Fruit fly (Drosophila melanogaster) whole organism, embryonic: ENCODE data around the gene CG31675.
A peak's percentile ranks its signal among the peaks of the same experiment; 100 is the strongest.

ENCODE experiments used
- Ada2b ChIP-seq: fragments of 200-800 bp; sonication (Bioruptor generic); IDR thresholded peaks from 2 replicates; pipeline ENCODE4 v1.3.6; 2022; ENCODE audit warnings: missing biosample characterization, missing genetic modification characterization
- Bdp1 ChIP-seq: fragments of 200-800 bp; sonication (Bioruptor generic); optimal IDR thresholded peaks from 3 replicates; lab custom pipeline; 2016; ENCODE audit warnings: missing biosample characterization, missing genetic modification characterization
- CG11456 ChIP-seq: fragments of 200-800 bp; sonication (Bioruptor generic); IDR thresholded peaks from 3 replicates; pipeline ENCODE4 v1.3.6; 2022; ENCODE audit warnings: missing biosample characterization, missing genetic modification characterization
- CG11723 ChIP-seq: fragments of 200-800 bp; sonication (Bioruptor generic); optimal IDR thresholded peaks from 2 replicates; lab custom pipeline; 2017; ENCODE audit warnings: missing biosample characterization, mild to moderate bottlenecking, missing genetic modification characterization
- CG12071 ChIP-seq: fragments of 200-800 bp; sonication (Bioruptor generic); optimal IDR thresholded peaks from 3 replicates; lab custom pipeline; 2018; ENCODE audit warnings: missing biosample characterization, mild to moderate bottlenecking, missing genetic modification characterization
- CG12104 ChIP-seq: fragments of 200-800 bp; sonication (Bioruptor generic); optimal IDR thresholded peaks from 3 replicates; lab custom pipeline; 2016; ENCODE audit warnings: missing biosample characterization, missing genetic modification characterization
- CG13775 ChIP-seq: fragments of 200-800 bp; sonication (Bioruptor generic); optimal IDR thresholded peaks from 3 replicates; lab custom pipeline; 2017; ENCODE audit warnings: missing biosample characterization, mild to moderate bottlenecking, missing genetic modification characterization
- CG14441 ChIP-seq: fragments of 200-800 bp; sonication (Bioruptor generic); IDR thresholded peaks from 2 replicates; pipeline ENCODE4 v1.3.6; 2022; ENCODE audit warnings: missing biosample characterization, missing genetic modification characterization
- CG14860 ChIP-seq: fragments of 200-800 bp; sonication (Bioruptor generic); IDR thresholded peaks from 3 replicates; pipeline ENCODE4 v1.3.6; 2022; ENCODE audit warnings: missing biosample characterization, missing genetic modification characterization; ENCODE audit not compliant: partially characterized antibody
- CG15269 ChIP-seq: fragments of 200-800 bp; sonication (Bioruptor generic); optimal IDR thresholded peaks from 2 replicates; lab custom pipeline; 2018; ENCODE audit warnings: missing biosample characterization, mild to moderate bottlenecking, missing genetic modification characterization, moderate library complexity
- CG15514 ChIP-seq: fragments of 200-800 bp; sonication (Bioruptor generic); optimal IDR thresholded peaks from 3 replicates; lab custom pipeline; 2017; ENCODE audit warnings: missing biosample characterization, missing genetic modification characterization, mild to moderate bottlenecking, moderate library complexity, missing genetic modification reagents
- CG1832 ChIP-seq: fragments of 200-800 bp; sonication (Bioruptor generic); optimal IDR thresholded peaks from 2 replicates; lab custom pipeline; 2017; ENCODE audit warnings: missing biosample characterization, mild to moderate bottlenecking, missing genetic modification characterization, inconsistent platforms
- CG4404 ChIP-seq: fragments of 200-800 bp; sonication (Bioruptor generic); IDR thresholded peaks from 2 replicates; pipeline ENCODE4 v1.3.6; 2022; ENCODE audit warnings: missing biosample characterization, missing genetic modification characterization
- CG4730 ChIP-seq: fragments of 200-800 bp; sonication (Bioruptor generic); IDR thresholded peaks from 2 replicates; pipeline ENCODE4 v1.3.6; 2022; ENCODE audit warnings: missing biosample characterization, missing genetic modification characterization
- D ChIP-seq, 2 experiments: fragments of 200-800 bp in 1 of 2; fragments of >200 bp in 1 of 2; sonication (Bioruptor generic) in 1 of 2; optimal IDR thresholded peaks; 2 replicates in 1 of 2; 3 replicates in 1 of 2; lab custom pipeline; 2017; ENCODE audit warnings: mild to moderate bottlenecking in 1 of 2, missing biosample characterization in 1 of 2, missing genetic modification characterization in 1 of 2, missing genetic modification reagents in 1 of 2
- Doc3 ChIP-seq: fragments of 200-800 bp; sonication (Bioruptor generic); IDR thresholded peaks from 3 replicates; pipeline ENCODE4 v1.3.6; 2022; ENCODE audit warnings: missing biosample characterization, missing genetic modification characterization; ENCODE audit not compliant: partially characterized antibody
- E2f1 ChIP-seq: fragments of 200-800 bp; sonication (Bioruptor generic); IDR thresholded peaks from 2 replicates; pipeline ENCODE4 v1.3.6; 2022; ENCODE audit warnings: missing biosample characterization, missing genetic modification characterization
- Eip74EF ChIP-seq, 2 experiments: fragments of 200-800 bp in 1 of 2; fragments of >200 bp in 1 of 2; sonication (Bioruptor generic) in 1 of 2; optimal IDR thresholded peaks; 2 replicates each; lab custom pipeline; 2017 to 2019; ENCODE audit warnings: missing biosample characterization in 2 of 2, missing genetic modification characterization in 2 of 2, mild to moderate bottlenecking in 1 of 2, moderate library complexity in 1 of 2
- HLH4C ChIP-seq: fragments of 200-800 bp; sonication (Bioruptor generic); IDR thresholded peaks from 3 replicates; pipeline ENCODE4 v1.3.6; 2022; ENCODE audit warnings: missing biosample characterization, missing genetic modification characterization; ENCODE audit not compliant: partially characterized antibody
- Hey ChIP-seq: fragments of 200-800 bp; sonication (Bioruptor generic); optimal IDR thresholded peaks from 3 replicates; lab custom pipeline; 2018; ENCODE audit warnings: missing biosample characterization, mild to moderate bottlenecking, missing genetic modification characterization
- Hr39 ChIP-seq: fragments of >200 bp; optimal IDR thresholded peaks from 2 replicates; lab custom pipeline; 2017
- Lim3 ChIP-seq: fragments of 200-800 bp; sonication (Bioruptor generic); IDR thresholded peaks from 2 replicates; pipeline ENCODE4 v1.3.6; 2022; ENCODE audit warnings: missing biosample characterization, missing genetic modification characterization
- Lpt ChIP-seq: fragments of >200 bp; optimal IDR thresholded peaks from 2 replicates; lab custom pipeline; 2018; ENCODE audit warnings: missing biosample characterization, missing genetic modification characterization
- Max ChIP-seq: fragments of 200-800 bp; sonication (Bioruptor generic); optimal IDR thresholded peaks from 2 replicates; lab custom pipeline; 2016; ENCODE audit warnings: missing biosample characterization, mild to moderate bottlenecking, missing genetic modification characterization
- NC2α ChIP-seq: fragments of 200-800 bp; sonication (Bioruptor generic); optimal IDR thresholded peaks from 2 replicates; lab custom pipeline; 2016; ENCODE audit warnings: missing biosample characterization, missing genetic modification characterization
- Oli ChIP-seq: fragments of 200-800 bp; sonication (Bioruptor generic); optimal IDR thresholded peaks from 2 replicates; lab custom pipeline; 2018; ENCODE audit warnings: missing biosample characterization, mild to moderate bottlenecking, missing genetic modification characterization, moderate library complexity
- Optix ChIP-seq: fragments of 200-800 bp; sonication (Bioruptor generic); IDR thresholded peaks from 3 replicates; pipeline ENCODE4 v1.3.6; 2022; ENCODE audit warnings: missing biosample characterization, missing genetic modification characterization
- Stat92E ChIP-seq, 3 experiments: fragments of >200 bp in 2 of 3; fragments of 200-800 bp in 1 of 3; sonication (Bioruptor generic) in 1 of 3; optimal IDR thresholded peaks; 2 replicates each; lab custom pipeline; 2017 to 2019; ENCODE audit warnings: missing biosample characterization in 3 of 3, missing genetic modification characterization in 3 of 3, mild to moderate bottlenecking in 1 of 3, moderate library complexity in 1 of 3
- ap ChIP-seq: fragments of 200-800 bp; sonication (Bioruptor generic); IDR thresholded peaks from 2 replicates; pipeline ENCODE4 v1.3.6; 2022; ENCODE audit warnings: missing biosample characterization, missing genetic modification characterization
- ash1 ChIP-seq: fragments of 200-800 bp; sonication (Bioruptor generic); optimal IDR thresholded peaks from 2 replicates; lab custom pipeline; 2018; ENCODE audit warnings: missing biosample characterization, mild to moderate bottlenecking, missing genetic modification characterization
- ato ChIP-seq: fragments of 200-800 bp; sonication (Bioruptor generic); IDR thresholded peaks from 2 replicates; pipeline ENCODE4 v1.3.6; 2022; ENCODE audit warnings: missing biosample characterization, missing genetic modification characterization; ENCODE audit not compliant: partially characterized antibody
- bbx ChIP-seq: fragments of 200-800 bp; sonication (Bioruptor generic); IDR thresholded peaks from 2 replicates; pipeline ENCODE4 v1.3.6; 2022; ENCODE audit warnings: missing biosample characterization, missing genetic modification characterization; ENCODE audit not compliant: partially characterized antibody
- cg ChIP-seq: fragments of 200-800 bp; sonication (Bioruptor generic); optimal IDR thresholded peaks from 3 replicates; lab custom pipeline; 2019; ENCODE audit warnings: missing biosample characterization, mild to moderate bottlenecking, missing genetic modification characterization, moderate library complexity
- fd64A ChIP-seq: fragments of 200-800 bp; sonication (Bioruptor generic); optimal IDR thresholded peaks from 3 replicates; lab custom pipeline; 2018; ENCODE audit warnings: missing biosample characterization, mild to moderate bottlenecking, missing genetic modification characterization
- gem ChIP-seq: fragments of 200-800 bp; sonication (Bioruptor generic); optimal IDR thresholded peaks from 2 replicates; lab custom pipeline; 2019; ENCODE audit warnings: missing biosample characterization, mild to moderate bottlenecking, missing genetic modification characterization, moderate library complexity
- kah ChIP-seq: fragments of 200-800 bp; sonication (Bioruptor generic); optimal IDR thresholded peaks from 2 replicates; lab custom pipeline; 2018; ENCODE audit warnings: missing biosample characterization, mild to moderate bottlenecking, missing genetic modification characterization
- lbe ChIP-seq: fragments of 200-800 bp; sonication (Bioruptor generic); optimal IDR thresholded peaks from 2 replicates; lab custom pipeline; 2016; ENCODE audit warnings: missing biosample characterization, mild to moderate bottlenecking, missing genetic modification characterization
- nmo ChIP-seq: fragments of 200-800 bp; sonication (Bioruptor generic); optimal IDR thresholded peaks from 2 replicates; lab custom pipeline; 2018; ENCODE audit warnings: missing biosample characterization, mild to moderate bottlenecking, missing genetic modification characterization, moderate library complexity
- otp ChIP-seq: fragments of 200-800 bp; sonication (Bioruptor generic); IDR thresholded peaks from 3 replicates; pipeline ENCODE4, ENCODE4 v1.3.6; 2022; ENCODE audit warnings: missing biosample characterization, missing genetic modification characterization
- pros ChIP-seq: fragments of 200-800 bp; sonication (Bioruptor generic); optimal IDR thresholded peaks from 3 replicates; lab custom pipeline; 2019; ENCODE audit warnings: missing biosample characterization, mild to moderate bottlenecking, missing genetic modification characterization, moderate library complexity
- repo ChIP-seq: fragments of 200-800 bp; sonication (Bioruptor generic); optimal IDR thresholded peaks from 2 replicates; lab custom pipeline; 2016; ENCODE audit warnings: missing biosample characterization, missing genetic modification characterization
- ro ChIP-seq: fragments of 200-800 bp; sonication (Bioruptor generic); IDR thresholded peaks from 2 replicates; pipeline ENCODE4 v1.3.6; 2022; ENCODE audit warnings: missing biosample characterization, missing genetic modification characterization
- salm ChIP-seq: fragments of 200-800 bp; sonication (Bioruptor generic); optimal IDR thresholded peaks from 2 replicates; lab custom pipeline; 2018; ENCODE audit warnings: missing biosample characterization, mild to moderate bottlenecking, missing genetic modification characterization
- sd ChIP-seq: fragments of 200-800 bp; sonication (Bioruptor generic); optimal IDR thresholded peaks from 3 replicates; lab custom pipeline; 2018; ENCODE audit warnings: missing biosample characterization, mild to moderate bottlenecking, missing genetic modification characterization, moderate library complexity
- slp2 ChIP-seq: fragments of 200-800 bp; sonication (Bioruptor generic); optimal IDR thresholded peaks from 2 replicates; lab custom pipeline; 2016; ENCODE audit warnings: missing biosample characterization, missing genetic modification characterization
- sug ChIP-seq: fragments of 200-800 bp; optimal IDR thresholded peaks from 2 replicates; lab custom pipeline; 2019; ENCODE audit warnings: missing biosample characterization, mild to moderate bottlenecking, missing genetic modification characterization, moderate library complexity
- trh ChIP-seq: fragments of 200-800 bp; sonication (Bioruptor generic); optimal IDR thresholded peaks from 2 replicates; lab custom pipeline; 2016; ENCODE audit warnings: missing biosample characterization, missing genetic modification characterization
- twi ChIP-seq: fragments of 200-800 bp; optimal IDR thresholded peaks from 2 replicates; lab custom pipeline; 2019; ENCODE audit warnings: missing biosample characterization, mild to moderate bottlenecking, missing genetic modification characterization, moderate library complexity
- yki ChIP-seq: fragments of >200 bp; optimal IDR thresholded peaks from 3 replicates; lab custom pipeline; 2018

CG31675 gene

DNA sequence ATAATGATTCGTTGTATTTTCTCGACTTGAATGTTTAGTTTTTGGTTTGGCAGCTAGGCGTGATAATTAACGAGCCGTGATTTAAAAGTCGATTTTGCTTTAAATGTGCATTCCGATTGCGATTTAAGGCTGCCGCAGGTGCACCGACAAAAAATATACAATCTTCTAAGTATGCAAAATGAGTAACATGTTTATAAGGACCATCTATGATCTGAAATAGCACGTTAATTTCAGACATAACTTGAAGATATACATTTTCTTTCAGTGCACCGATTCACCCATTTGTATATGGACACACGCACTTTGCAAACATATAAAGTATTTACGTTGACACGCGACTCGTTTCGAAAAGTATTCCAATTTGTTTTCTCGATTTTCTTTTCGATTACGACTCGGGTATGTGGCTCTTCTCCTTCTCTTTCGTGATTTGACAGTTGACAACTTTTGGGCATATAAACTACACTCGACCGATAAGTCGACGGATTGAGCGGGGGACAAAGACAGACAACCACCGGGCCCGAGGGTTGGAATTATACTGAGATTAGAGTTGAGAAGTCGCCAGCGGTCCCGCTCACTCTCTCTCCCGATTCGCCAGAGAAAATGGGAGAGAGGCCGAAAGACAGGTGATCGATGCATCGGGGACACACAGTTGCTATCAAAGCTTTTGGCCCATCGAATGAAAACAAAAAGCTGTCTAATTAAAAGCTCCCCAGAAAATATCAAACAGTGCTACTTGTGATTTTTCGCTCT lies 22.5 kb downstream of the CG31675 start:
- TF ChIP-seq nmo (GFP tag; lab: Kevin White, UChicago): peak; percentile 42
- TF ChIP-seq ro (GFP tag; lab: Robert Waterston, UW): no peak
- TF ChIP-seq sd (tag; lab: Kevin White, UChicago): peak; percentile 63
- no peak for TF ChIP-seq yki (lab: Kevin White, UChicago)
- TF ChIP-seq repo (GFP tag; lab: Kevin White, UChicago): no peak
- no peak for TF ChIP-seq NC2α
- no peak for TF ChIP-seq Eip74EF (GFP tag; optimal IDR thresholded peaks at IDR 0.05; lab: Kevin White, UChicago)
- TF ChIP-seq CG15269 (tag; lab: Kevin White, UChicago): peak; percentile 55
- TF ChIP-seq HLH4C (GFP tag; lab: Robert Waterston, UW): no peak
- TF ChIP-seq CG4404 (GFP tag; lab: Robert Waterston, UW): no peak
- no peak for TF ChIP-seq lbe (GFP tag; lab: Kevin White, UChicago)
- peak; percentile 29; the same call in 1 of the 2 replicates for TF ChIP-seq CG14441 (GFP tag; lab: Robert Waterston, UW)
- no peak for TF ChIP-seq ato (GFP tag; lab: Robert Waterston, UW)
- no peak for TF ChIP-seq salm (tag; lab: Kevin White, UChicago)
- no peak for TF ChIP-seq CG15514 (GFP tag; lab: Kevin White, UChicago)
- TF ChIP-seq Hr39 (lab: Kevin White, UChicago): no peak
- no peak for TF ChIP-seq Doc3
- no peak for TF ChIP-seq ap
- TF ChIP-seq CG1832 (GFP tag; lab: Kevin White, UChicago): no peak
- TF ChIP-seq sug (tag; lab: Kevin White, UChicago): peak; percentile 38
- TF ChIP-seq CG11456: no peak
- no peak for TF ChIP-seq D (optimal IDR thresholded peaks at IDR 0.05; lab: Kevin White, UChicago)
- peak; percentile 59 for TF ChIP-seq D (GFP tag; optimal IDR thresholded peaks at IDR 0.05; lab: Kevin White, UChicago)
- no peak for TF ChIP-seq CG11723 (GFP tag; lab: Kevin White, UChicago)
- TF ChIP-seq bbx (GFP tag; lab: Robert Waterston, UW): no peak
- no peak for TF ChIP-seq Max (GFP tag; lab: Kevin White, UChicago)
- peak; percentile 62 for TF ChIP-seq Oli (tag; lab: Kevin White, UChicago)
- TF ChIP-seq Lim3 (GFP tag; lab: Robert Waterston, UW): no peak
- TF ChIP-seq CG14860 (GFP tag; lab: Robert Waterston, UW): no peak
- no peak for TF ChIP-seq ash1 (GFP tag; lab: Kevin White, UChicago)
- no peak for TF ChIP-seq twi (tag; lab: Kevin White, UChicago)
- TF ChIP-seq Bdp1 (GFP tag; lab: Kevin White, UChicago): peak; percentile 7
- TF ChIP-seq CG13775 (GFP tag; lab: Kevin White, UChicago): peak; percentile 14
- peak; percentile 5 for TF ChIP-seq slp2 (GFP tag; lab: Kevin White, UChicago)
- TF ChIP-seq Lpt: no peak
- TF ChIP-seq trh (GFP tag; lab: Kevin White, UChicago): peak; percentile 27
- TF ChIP-seq Ada2b (GFP tag; lab: Robert Waterston, UW): no peak
- no peak for TF ChIP-seq Optix (GFP tag; lab: Robert Waterston, UW)
- peak in 1 of 3 experiments; percentile 17 for TF ChIP-seq Stat92E (GFP tag; optimal IDR thresholded peaks at IDR 0.05; lab: Kevin White, UChicago)
- TF ChIP-seq CG12071: peak; percentile 35
- TF ChIP-seq E2f1 (GFP tag; lab: Robert Waterston, UW): no peak
- TF ChIP-seq fd64A (GFP tag; lab: Kevin White, UChicago): peak; percentile 36
- no peak for TF ChIP-seq CG4730 (GFP tag; lab: Robert Waterston, UW)
- no peak for TF ChIP-seq pros (GFP tag; lab: Kevin White, UChicago)
- no peak for TF ChIP-seq CG12104
- TF ChIP-seq gem (tag; lab: Kevin White, UChicago): peak; percentile 61
- TF ChIP-seq otp: no peak
- TF ChIP-seq kah (GFP tag; lab: Kevin White, UChicago): peak; percentile 51
- no peak for TF ChIP-seq cg (GFP tag; lab: Kevin White, UChicago)
- TF ChIP-seq Hey (tag; lab: Kevin White, UChicago): no peak
